Worm (Caenorhabditis elegans) whole organism, late embryonic: ENCODE measurements around the gene Y53F4B.11.
A peak's percentile ranks its signal among the peaks of the same experiment; 100 is the strongest.

ENCODE experiments used
- C08G9.2 ChIP-seq: sonication (generic microtip); optimal IDR thresholded peaks from 2 replicates; lab custom pipeline; 2016; ENCODE audit warnings: mild to moderate bottlenecking, missing genetic modification characterization, moderate library complexity, missing compliant biosample characterization
- ceh-18 ChIP-seq: sonication (generic microtip); optimal IDR thresholded peaks from 2 replicates; lab custom pipeline; 2016; ENCODE audit warnings: missing genetic modification characterization, missing compliant biosample characterization
- ceh-31 ChIP-seq: sonication (generic microtip); optimal IDR thresholded peaks from 2 replicates; lab custom pipeline; 2016; ENCODE audit warnings: missing genetic modification characterization, missing compliant biosample characterization
- ceh-9 ChIP-seq: sonication (generic microtip); optimal IDR thresholded peaks from 2 replicates; lab custom pipeline; 2016; ENCODE audit warnings: mild to moderate bottlenecking, missing genetic modification characterization, inconsistent platforms, missing compliant biosample characterization
- mec-3 ChIP-seq: sonication (generic microtip); optimal IDR thresholded peaks from 2 replicates; lab custom pipeline; 2016; ENCODE audit warnings: borderline replicate concordance, missing genetic modification characterization, missing compliant biosample characterization
- pha-2 ChIP-seq: sonication (generic microtip); optimal IDR thresholded peaks from 2 replicates; lab custom pipeline; 2017; ENCODE audit warnings: mild to moderate bottlenecking, missing genetic modification characterization, missing compliant biosample characterization
- ref-2 ChIP-seq: sonication (generic microtip); optimal IDR thresholded peaks from 2 replicates; lab custom pipeline; 2016; ENCODE audit warnings: missing genetic modification characterization, missing compliant biosample characterization
- rnt-1 ChIP-seq: sonication (generic microtip); optimal IDR thresholded peaks from 2 replicates; lab custom pipeline; 2016; ENCODE audit warnings: missing genetic modification characterization, missing compliant biosample characterization
- sdc-2 ChIP-seq: sonication (generic microtip); optimal IDR thresholded peaks from 2 replicates; lab custom pipeline; 2016; ENCODE audit warnings: missing genotype, missing genetic modification characterization, missing compliant biosample characterization
- syd-9 ChIP-seq: sonication (generic microtip); optimal IDR thresholded peaks from 2 replicates; lab custom pipeline; 2016; ENCODE audit warnings: mild to moderate bottlenecking, missing genetic modification characterization, moderate library complexity, missing compliant biosample characterization
- tbx-2 ChIP-seq: sonication (generic microtip); optimal IDR thresholded peaks from 2 replicates; lab custom pipeline; 2016; ENCODE audit warnings: missing genetic modification characterization, missing compliant biosample characterization
- unc-42 ChIP-seq: sonication (generic microtip); optimal IDR thresholded peaks from 2 replicates; lab custom pipeline; 2016; ENCODE audit warnings: missing genotype, missing genetic modification characterization, missing compliant biosample characterization

The Y53F4B.11 gene

DNA sequence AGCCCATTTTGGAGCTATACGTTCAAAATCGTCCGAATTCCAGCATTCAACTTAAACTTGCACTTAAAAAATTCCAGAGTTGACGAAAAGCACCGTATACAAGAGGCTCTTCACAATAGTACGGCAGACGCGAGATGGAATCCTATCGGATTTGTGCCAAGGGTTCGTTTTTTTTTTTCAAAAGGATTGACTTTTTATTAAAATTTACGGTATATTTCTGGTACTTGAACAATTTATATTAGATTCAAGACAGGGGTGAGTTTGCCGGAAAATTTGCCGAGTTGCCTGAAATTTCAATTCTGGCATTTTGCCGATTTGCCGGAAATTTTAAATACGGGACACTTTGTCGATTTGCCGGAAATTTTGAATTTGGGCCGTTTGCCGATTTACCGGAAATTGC is 31.8 kb downstream of the Y53F4B.11 start:
- TF ChIP-seq ref-2 (tag; lab: Kevin White, UChicago) (no peak), sdc-2 (no peak), rnt-1 (no peak), syd-9 (tag; lab: Kevin White, UChicago) (no peak)

DNA sequence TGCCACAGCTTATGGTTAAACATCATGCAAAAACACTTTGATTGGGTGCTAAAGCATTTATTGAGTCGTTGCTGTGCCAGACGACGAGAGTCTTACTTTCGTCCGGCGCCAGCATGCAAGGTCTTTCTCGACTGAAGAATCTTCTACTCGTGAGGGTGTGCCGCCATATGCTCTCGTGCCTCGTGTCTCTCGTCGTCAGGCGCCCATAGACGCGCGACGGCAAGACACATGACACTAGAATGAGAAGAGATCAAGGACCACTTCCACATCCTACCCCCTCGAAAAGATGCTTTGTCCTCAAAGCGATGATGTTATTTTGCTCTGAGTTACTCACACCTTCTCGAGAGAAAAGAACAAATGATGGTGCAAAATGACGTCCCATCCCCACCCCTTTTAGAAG is 32.2 kb downstream of the Y53F4B.11 start:
- TF ChIP-seq ceh-31 (tag; lab: Kevin White, UChicago) (peak; percentile 1), ceh-18 (tag; lab: Kevin White, UChicago) (peak; percentile 24)
- TF ChIP-seq, all 69 proteins: peak for 2; not testable (repeated sequence) for 67

DNA sequence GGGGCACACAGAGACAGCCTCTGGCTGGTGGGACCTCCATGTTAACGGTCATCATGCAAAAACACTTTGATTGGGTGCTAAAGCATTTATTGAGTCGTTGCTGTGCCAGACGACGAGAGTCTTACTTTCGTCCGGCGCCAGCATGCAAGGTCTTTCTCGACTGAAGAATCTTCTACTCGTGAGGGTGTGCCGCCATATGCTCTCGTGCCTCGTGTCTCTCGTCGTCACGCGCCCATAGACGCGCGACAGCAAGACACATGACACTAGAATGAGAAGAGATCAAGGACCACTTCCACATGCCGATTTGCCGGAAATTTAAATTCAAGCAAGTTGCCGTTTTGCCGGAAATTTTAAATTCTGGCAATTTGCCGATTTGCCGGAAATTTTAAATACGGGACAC is 33.3 kb downstream of the Y53F4B.11 start:
- peak; percentile 11 for TF ChIP-seq unc-42
- TF ChIP-seq tbx-2 (tag; lab: Kevin White, UChicago), result peak; percentile 6
- peak; percentile 0 for TF ChIP-seq ceh-18 (tag; lab: Kevin White, UChicago)

ce11 chrII:15058282-15058681 is 47.7 kb downstream of the Y53F4B.11 start, which contains the start of gene Y53F4B.17:
TSS of gene Y53F4B.17 (plus strand) at chrII:15058656.
- no peak for TF ChIP-seq pha-2 (tag; lab: Kevin White, UChicago)
- TF ChIP-seq sdc-2, result peak; percentile 33
- TF ChIP-seq ceh-9 (tag; lab: Kevin White, UChicago), result no peak
- TF ChIP-seq C08G9.2 (tag; lab: Kevin White, UChicago), result peak; percentile 20
- TF ChIP-seq mec-3, result peak; percentile 9
